Fruit fly (Drosophila melanogaster): ENCODE data around the gene CRMP.

The CRMP gene

DNA sequence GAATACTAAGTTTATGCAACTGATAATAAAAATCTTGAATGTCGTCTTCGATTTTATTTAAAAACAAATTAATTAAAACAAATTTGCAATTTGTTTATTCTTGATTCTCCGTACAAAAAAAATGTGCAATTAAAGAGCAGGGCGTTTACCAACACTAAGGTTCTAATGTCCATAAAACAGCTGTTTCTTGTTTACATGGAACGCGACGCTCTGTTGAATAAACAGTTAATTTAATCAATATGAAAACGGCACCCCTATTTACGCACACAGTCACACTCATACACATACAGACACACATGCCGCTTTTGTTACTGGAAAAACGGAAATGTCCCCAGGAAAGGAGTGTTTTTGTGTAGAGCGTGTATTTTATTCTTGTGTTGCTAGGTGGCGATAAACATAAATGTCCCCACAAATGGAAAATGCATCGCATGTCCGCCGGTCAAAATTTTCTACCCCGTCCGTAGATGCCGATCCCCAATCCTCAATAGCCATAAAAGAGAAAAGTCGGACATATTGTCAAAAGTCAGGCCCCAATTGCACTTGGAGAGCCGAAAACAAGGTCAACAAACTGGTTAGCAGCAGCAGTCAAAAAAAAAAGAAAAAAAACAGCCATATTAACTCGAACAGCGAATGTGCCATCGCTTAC is 52.2 kb downstream of the CRMP start (continued):
- peak; percentile 65 for TF ChIP-seq tup (GFP tag; optimal IDR thresholded peaks at IDR 0.05)
- no peak for TF ChIP-seq vnd (GFP tag; IDR thresholded peaks at IDR 0.05; ENCODE audit: partially characterized antibody)
- TF ChIP-seq CG4730 (GFP tag; IDR thresholded peaks at IDR 0.05): no peak
- TF ChIP-seq Ets65A (GFP tag): no peak
- TF ChIP-seq dmrt11E (tag; optimal IDR thresholded peaks at IDR 0.05): peak; percentile 64
- TF ChIP-seq stc (GFP tag; IDR thresholded peaks at IDR 0.05): no peak
- TF ChIP-seq CG3726 (GFP tag; IDR thresholded peaks at IDR 0.05): no peak
- peak; percentile 61 for TF ChIP-seq Sox102F (GFP tag; optimal IDR thresholded peaks at IDR 0.05)
- peak; percentile 42 for TF ChIP-seq fu2 (GFP tag; optimal IDR thresholded peaks at IDR 0.05)
- TF ChIP-seq danr (GFP tag; IDR thresholded peaks at IDR 0.05): no peak
- no peak for TF ChIP-seq CG11085 (GFP tag; IDR thresholded peaks at IDR 0.05)
- TF ChIP-seq CG3065 (GFP tag; optimal IDR thresholded peaks at IDR 0.05): peak; percentile 26
- no peak for TF ChIP-seq Dref (GFP tag; IDR thresholded peaks at IDR 0.05)
- TF ChIP-seq Tbp (GFP tag; optimal IDR thresholded peaks at IDR 0.05): no peak
- peak; percentile 37 for TF ChIP-seq trh (GFP tag; optimal IDR thresholded peaks at IDR 0.05)
- peak; percentile 81 for TF ChIP-seq CG1603 (tag; optimal IDR thresholded peaks at IDR 0.05)
- no peak for TF ChIP-seq CG1832 (GFP tag; optimal IDR thresholded peaks at IDR 0.05)
- TF ChIP-seq gem (tag; optimal IDR thresholded peaks at IDR 0.05): peak; percentile 78
- peak; percentile 90 for TF ChIP-seq scrt (GFP tag; optimal IDR thresholded peaks at IDR 0.05)
- TF ChIP-seq ATbp (GFP tag; optimal IDR thresholded peaks at IDR 0.05): peak; percentile 93
- TF ChIP-seq CG4404 (GFP tag; IDR thresholded peaks at IDR 0.05): no peak
- peak; percentile 54 for TF ChIP-seq Bteb2 (GFP tag; optimal IDR thresholded peaks at IDR 0.05)
- TF ChIP-seq Abd-B (GFP tag; optimal IDR thresholded peaks at IDR 0.05): no peak
- peak; percentile 92 for TF ChIP-seq lab (GFP tag; optimal IDR thresholded peaks at IDR 0.05)
- peak; percentile 86 for TF ChIP-seq CG10209 (GFP tag; optimal IDR thresholded peaks at IDR 0.05)
- TF ChIP-seq NfI (GFP tag; optimal IDR thresholded peaks at IDR 0.05): peak; percentile 59
- TF ChIP-seq CG8359 (GFP tag; optimal IDR thresholded peaks at IDR 0.05; ENCODE audit: borderline replicate concordance): peak; percentile 65
- TF ChIP-seq dmrt99B (tag; optimal IDR thresholded peaks at IDR 0.05): peak; percentile 73
- peak in 1 of 2 experiments; percentile 82 for TF ChIP-seq insv (GFP tag; optimal IDR thresholded peaks at IDR 0.05)
- TF ChIP-seq CG2129 (GFP tag; IDR thresholded peaks at IDR 0.05; ENCODE audit: partially characterized antibody): no peak
- peak; percentile 64 for TF ChIP-seq CG3163 (GFP tag; optimal IDR thresholded peaks at IDR 0.05)
- peak; percentile 62 for TF ChIP-seq btn (GFP tag; optimal IDR thresholded peaks at IDR 0.05)
- TF ChIP-seq CG13287 (GFP tag; IDR thresholded peaks at IDR 0.05; ENCODE audit: partially characterized antibody): no peak
- TF ChIP-seq CG9797 (GFP tag; optimal IDR thresholded peaks at IDR 0.05): peak; percentile 1
- TF ChIP-seq maf-S (GFP tag; optimal IDR thresholded peaks at IDR 0.05): peak; percentile 34
- no peak for TF ChIP-seq CG3847 (GFP tag; IDR thresholded peaks at IDR 0.05)
- no peak for TF ChIP-seq bowl (GFP tag; IDR thresholded peaks at IDR 0.05)
- TF ChIP-seq B-H1 (GFP tag; IDR thresholded peaks at IDR 0.05): no peak
- TF ChIP-seq Doc2 (GFP tag; IDR thresholded peaks at IDR 0.05): no peak
- TF ChIP-seq CG12299 (tag; optimal IDR thresholded peaks at IDR 0.05): peak; percentile 90
- TF ChIP-seq Scr (GFP tag; IDR thresholded peaks at IDR 0.05; ENCODE audit: partially characterized antibody): no peak
- peak; percentile 74 for TF ChIP-seq CG2120 (GFP tag; optimal IDR thresholded peaks at IDR 0.05)
- TF ChIP-seq Elba2 (GFP tag; optimal IDR thresholded peaks at IDR 0.05): no peak
- TF ChIP-seq pros (GFP tag; optimal IDR thresholded peaks at IDR 0.05): peak; percentile 59
- no peak for TF ChIP-seq CG42726 (GFP tag; IDR thresholded peaks at IDR 0.05; ENCODE audit: partially characterized antibody)
- TF ChIP-seq usp (GFP tag; optimal IDR thresholded peaks at IDR 0.05): no peak
- TF ChIP-seq CG2678 (tag; optimal IDR thresholded peaks at IDR 0.05): peak; percentile 78
- no peak for TF ChIP-seq ab (GFP tag; optimal IDR thresholded peaks at IDR 0.05)
- peak; percentile 91 for TF ChIP-seq Asciz (GFP tag; optimal IDR thresholded peaks at IDR 0.05)
- TF ChIP-seq ash1 (GFP tag; optimal IDR thresholded peaks at IDR 0.05): peak; percentile 86
